Fruit fly (Drosophila melanogaster) whole organism, adult: ENCODE data around the gene U2af38.

Source experiments
- CG11617 ChIP-seq: fragments of 200-800 bp; sonication (Bioruptor generic); optimal IDR thresholded peaks from 2 replicates; lab custom pipeline; 2017; ENCODE audit warnings: mild to moderate bottlenecking, missing biosample characterization, missing genetic modification reagents, missing genetic modification characterization
- CG14711 ChIP-seq: fragments of 200-800 bp; sonication (Bioruptor generic); optimal IDR thresholded peaks from 2 replicates; lab custom pipeline; 2018; ENCODE audit warnings: missing biosample characterization, mild to moderate bottlenecking, missing genetic modification characterization, moderate library complexity
- CG5204 ChIP-seq: fragments of 200-800 bp; sonication (Bioruptor generic); optimal IDR thresholded peaks from 2 replicates; lab custom pipeline; 2016; ENCODE audit warnings: missing biosample characterization, missing genetic modification characterization
- Clk ChIP-seq: fragments of 200-800 bp; sonication (Bioruptor generic); optimal IDR thresholded peaks from 2 replicates; lab custom pipeline; 2017; ENCODE audit warnings: missing biosample characterization, missing genetic modification characterization
- Crg-1 ChIP-seq: fragments of 200-800 bp; sonication (Bioruptor generic); optimal IDR thresholded peaks from 2 replicates; lab custom pipeline; 2016; ENCODE audit warnings: missing biosample characterization, missing genetic modification characterization
- Hr96 ChIP-seq: fragments of 200-800 bp; sonication (Bioruptor generic); optimal IDR thresholded peaks from 2 replicates; lab custom pipeline; 2016; ENCODE audit warnings: missing biosample characterization, missing genetic modification characterization
- Mnt ChIP-seq: fragments of 200-800 bp; sonication (Bioruptor generic); optimal IDR thresholded peaks from 2 replicates; lab custom pipeline; 2016; ENCODE audit warnings: missing biosample characterization, mild to moderate bottlenecking, missing genetic modification characterization
- bab1 ChIP-seq: fragments of 200-800 bp; sonication (Bioruptor generic); optimal IDR thresholded peaks from 3 replicates; lab custom pipeline; 2019; ENCODE audit warnings: missing biosample characterization, mild to moderate bottlenecking, missing genetic modification characterization, moderate library complexity
- cnc ChIP-seq, 2 experiments: fragments of >200 bp; optimal IDR thresholded peaks; 2 replicates each; lab custom pipeline; 2017
- kay ChIP-seq: fragments of 200-800 bp; sonication (Bioruptor generic); peaks from one replicate; lab custom pipeline; 2016; ENCODE audit warnings: missing biosample characterization, missing genetic modification characterization, borderline replicate concordance

DNA sequence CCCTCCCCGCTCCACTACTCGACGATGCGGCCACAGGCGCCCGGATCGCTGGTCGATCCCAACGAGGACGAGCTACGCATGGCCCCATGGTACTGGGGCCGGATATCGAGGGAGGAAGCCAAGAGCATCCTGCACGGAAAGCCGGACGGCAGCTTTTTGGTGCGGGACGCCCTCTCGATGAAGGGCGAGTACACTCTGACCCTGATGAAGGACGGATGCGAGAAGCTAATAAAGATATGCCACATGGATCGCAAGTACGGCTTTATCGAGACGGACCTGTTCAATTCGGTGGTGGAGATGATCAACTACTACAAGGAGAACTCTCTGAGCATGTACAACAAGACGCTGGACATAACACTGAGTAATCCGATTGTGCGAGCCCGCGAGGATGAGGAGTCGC, 4.6 kb upstream of the U2af38 start:
- TF ChIP-seq bab1 (no peak), Hr96 (GFP tag; lab: Kevin White, UChicago) (no peak), kay (GFP tag; lab: Kevin White, UChicago) (no peak), Crg-1 (GFP tag; lab: Kevin White, UChicago) (no peak), CG5204 (GFP tag; lab: Kevin White, UChicago) (no peak), Mnt (GFP tag; lab: Kevin White, UChicago) (no peak), Clk (no peak), CG14711 (tag; lab: Kevin White, UChicago) (no peak), cnc (optimal IDR thresholded peaks at IDR 0.05; lab: Kevin White, UChicago) (no peak), CG11617 (GFP tag; lab: Kevin White, UChicago) (no peak)
